6 worm cellular contexts compared by ENCODE assay signal in the genomic region with DNA sequence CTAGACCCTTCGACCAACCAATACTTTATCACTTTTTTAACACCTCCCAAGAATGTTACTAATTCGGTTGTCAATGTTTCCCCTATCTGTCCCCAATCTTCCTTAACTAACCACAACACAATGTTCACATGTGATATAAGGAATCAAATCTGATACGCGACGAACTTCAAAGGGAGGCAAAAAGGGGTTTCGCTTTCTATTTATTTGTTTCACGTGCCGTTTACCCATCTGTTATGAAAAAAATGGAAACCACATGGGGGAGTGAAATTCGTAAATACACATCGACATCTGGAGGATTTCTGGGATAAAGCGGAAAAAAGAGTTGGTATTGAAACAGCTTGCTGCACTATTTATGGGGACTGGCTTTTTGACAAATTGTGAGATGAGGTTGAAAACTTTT.
A peak's percentile ranks its signal among the peaks of the same experiment; 100 is the strongest.
TF ChIP-seq lines count a peak whose summit lies in the region.

No protein-coding gene starts in this region.

TF ChIP-seq in whole organism, L1 larva, 84 proteins besides CTCF, POLR2A, EP300 and RAD21 (continues in another document):
- TF ChIP-seq unc-86 (tag; optimal IDR thresholded peaks at IDR 0.05; lab: Kevin White, UChicago) (no peak), tlp-1 (tag; optimal IDR thresholded peaks at IDR 0.05; lab: Kevin White, UChicago) (no peak), unc-30 (tag; optimal IDR thresholded peaks at IDR 0.05; lab: Kevin White, UChicago) (no peak), zip-4 (GFP tag; optimal IDR thresholded peaks at IDR 0.05; lab: Kevin White, UChicago) (no peak), rnt-1 (tag; optimal IDR thresholded peaks at IDR 0.05; lab: Kevin White, UChicago) (no peak), fkh-8 (tag; optimal IDR thresholded peaks at IDR 0.05; lab: Kevin White, UChicago) (no peak), hpl-2 (GFP tag; optimal IDR thresholded peaks at IDR 0.05; lab: Kevin White, UChicago) (no peak), ztf-11 (tag; optimal IDR thresholded peaks at IDR 0.05; lab: Kevin White, UChicago) (no peak), nhr-90 (tag; optimal IDR thresholded peaks at IDR 0.05; lab: Kevin White, UChicago; ENCODE audit: poor library complexity) (peak; percentile 9), dpl-1 (GFP tag; optimal IDR thresholded peaks at IDR 0.05; lab: Kevin White, UChicago) (no peak), mef-2 (tag; optimal IDR thresholded peaks at IDR 0.05; lab: Kevin White, UChicago) (no peak), egl-13 (tag; optimal IDR thresholded peaks at IDR 0.05; lab: Kevin White, UChicago) (no peak), ceh-88 (GFP tag; IDR thresholded peaks at IDR 0.05; lab: Robert Waterston, UW) (no peak), snpc-4 (tag; optimal IDR thresholded peaks at IDR 0.05; lab: Kevin White, UChicago) (no peak), zag-1 (tag; optimal IDR thresholded peaks at IDR 0.05; lab: Kevin White, UChicago) (no peak)

TF ChIP-seq in whole organism, L2 larva, 48 proteins besides CTCF, POLR2A, EP300 and RAD21 (continues in another document):
- no peak for TF ChIP-seq ceh-16 (tag; optimal IDR thresholded peaks at IDR 0.05; lab: Kevin White, UChicago)
- no peak for TF ChIP-seq ztf-1 (GFP tag; conservative IDR thresholded peaks at IDR 0.05; lab: Robert Waterston, UW)
- peak; percentile 6 for TF ChIP-seq ama-1 (optimal IDR thresholded peaks at IDR 0.05; lab: Kevin White, UChicago)
- TF ChIP-seq C34F6.9 (tag; optimal IDR thresholded peaks at IDR 0.05; lab: Kevin White, UChicago): no peak
- peak; percentile 8 for TF ChIP-seq sma-3 (GFP tag; optimal IDR thresholded peaks at IDR 0.05; lab: Kevin White, UChicago)
- no peak for TF ChIP-seq elt-3 (tag; optimal IDR thresholded peaks at IDR 0.05; lab: Kevin White, UChicago)
- TF ChIP-seq nhr-10 (tag; optimal IDR thresholded peaks at IDR 0.05; lab: Kevin White, UChicago): no peak
- TF ChIP-seq lin-13 (GFP tag; optimal IDR thresholded peaks at IDR 0.05; lab: Kevin White, UChicago): no peak
- TF ChIP-seq nhr-25 (tag; optimal IDR thresholded peaks at IDR 0.05; lab: Kevin White, UChicago): no peak
- TF ChIP-seq nhr-129 (tag; optimal IDR thresholded peaks at IDR 0.05; lab: Kevin White, UChicago): peak; percentile 54
- peak; percentile 57 for TF ChIP-seq sma-9 (GFP tag; optimal IDR thresholded peaks at IDR 0.05; lab: Kevin White, UChicago)
- TF ChIP-seq sma-9 (tag; optimal IDR thresholded peaks at IDR 0.05; lab: Kevin White, UChicago): no peak
- no peak for TF ChIP-seq dmd-4 (tag; optimal IDR thresholded peaks at IDR 0.05; lab: Kevin White, UChicago)
- TF ChIP-seq crh-2 (tag; optimal IDR thresholded peaks at IDR 0.05; lab: Kevin White, UChicago): peak; percentile 3
- no peak for TF ChIP-seq peb-1 (tag; optimal IDR thresholded peaks at IDR 0.05; lab: Kevin White, UChicago)

TF ChIP-seq in whole organism, L3 larva, 47 proteins besides CTCF, POLR2A, EP300 and RAD21:
- no peak for TF ChIP-seq aly-2 (tag; optimal IDR thresholded peaks at IDR 0.05; lab: Kevin White, UChicago)
- TF ChIP-seq tbx-2 (tag; optimal IDR thresholded peaks at IDR 0.05; lab: Kevin White, UChicago): no peak
- TF ChIP-seq nhr-43 (tag; optimal IDR thresholded peaks at IDR 0.05; lab: Kevin White, UChicago; ENCODE audit: poor library complexity, severe bottlenecking): peak; percentile 41
- TF ChIP-seq egl-27 (tag; optimal IDR thresholded peaks at IDR 0.05; lab: Kevin White, UChicago): no peak
- TF ChIP-seq ama-1 (optimal IDR thresholded peaks at IDR 0.05; lab: Kevin White, UChicago): no peak
- peak; percentile 40 for TF ChIP-seq pha-4 (tag; optimal IDR thresholded peaks at IDR 0.05; lab: Kevin White, UChicago)
- TF ChIP-seq hmg-11 (tag; optimal IDR thresholded peaks at IDR 0.05; lab: Kevin White, UChicago): no peak

TF ChIP-seq in whole organism, L4 larva, 104 proteins besides CTCF, POLR2A, EP300 and RAD21:
- TF ChIP-seq pqm-1 (tag; optimal IDR thresholded peaks at IDR 0.05; lab: Kevin White, UChicago) (no peak), madf-9 (GFP tag; conservative IDR thresholded peaks at IDR 0.05; lab: Robert Waterston, UW) (no peak), aly-2 (tag; optimal IDR thresholded peaks at IDR 0.05; lab: Kevin White, UChicago) (no peak), mxl-3 (GFP tag; optimal IDR thresholded peaks at IDR 0.05; lab: Kevin White, UChicago) (peak; percentile 48), dmd-6 (GFP tag; IDR thresholded peaks at IDR 0.05; lab: Robert Waterston, UW) (peak; percentile 24; the same call in 1 of the 2 replicates), dve-1 (tag; optimal IDR thresholded peaks at IDR 0.05; lab: Kevin White, UChicago; ENCODE audit: insufficient read depth) (peak; percentile 0), Y105C5A.15 (GFP tag; IDR thresholded peaks at IDR 0.05; lab: Robert Waterston, UW) (no peak), hlh-30 (tag; optimal IDR thresholded peaks at IDR 0.05; lab: Kevin White, UChicago; ENCODE audit: insufficient read depth) (peak; percentile 84), daf-12 (tag; optimal IDR thresholded peaks at IDR 0.05; lab: Kevin White, UChicago) (no peak), ctbp-1 (GFP tag; IDR thresholded peaks at IDR 0.05; lab: Robert Waterston, UW) (no peak), unc-62 (GFP tag; optimal IDR thresholded peaks at IDR 0.05 in 1 of 2; lab: Kevin White, UChicago) (peak in 1 of 2 experiments; percentile 60), unc-62 (tag; optimal IDR thresholded peaks at IDR 0.05; lab: Kevin White, UChicago) (no peak), hlh-11 (tag; optimal IDR thresholded peaks at IDR 0.05; lab: Kevin White, UChicago) (peak; percentile 43), nhr-76 (tag; optimal IDR thresholded peaks at IDR 0.05; lab: Kevin White, UChicago) (no peak), nhr-28 (tag; optimal IDR thresholded peaks at IDR 0.05; lab: Kevin White, UChicago) (peak; percentile 28), mdl-1 (tag; optimal IDR thresholded peaks at IDR 0.05; lab: Kevin White, UChicago) (peak in 1 of 2 experiments; percentile 42), ceh-20 (GFP tag; IDR thresholded peaks at IDR 0.05; lab: Robert Waterston, UW) (no peak)

TF ChIP-seq in whole organism, late embryonic, 69 proteins besides CTCF, POLR2A, EP300 and RAD21:
- TF ChIP-seq hlh-8 (tag; optimal IDR thresholded peaks at IDR 0.05; lab: Kevin White, UChicago): peak; percentile 77
- TF ChIP-seq madf-2 (tag; optimal IDR thresholded peaks at IDR 0.05; lab: Kevin White, UChicago): no peak

TF ChIP-seq in whole organism, young adult, 124 proteins besides CTCF, POLR2A, EP300 and RAD21:
- TF ChIP-seq F37B4.10 (GFP tag; IDR thresholded peaks at IDR 0.05; lab: Robert Waterston, UW) (no peak), ets-4 (GFP tag; optimal IDR thresholded peaks at IDR 0.05; lab: Kevin White, UChicago) (no peak), hrde-1 (tag; optimal IDR thresholded peaks at IDR 0.05; lab: Kevin White, UChicago; ENCODE audit: borderline replicate concordance) (no peak), somi-1 (GFP tag; optimal IDR thresholded peaks at IDR 0.05; lab: Kevin White, UChicago) (peak; percentile 7), C17E4.6 (GFP tag; IDR thresholded peaks at IDR 0.05; lab: Robert Waterston, UW) (no peak), nhr-90 (tag; optimal IDR thresholded peaks at IDR 0.05; lab: Kevin White, UChicago) (no peak), nhr-120 (GFP tag; IDR thresholded peaks at IDR 0.05; lab: Robert Waterston, UW) (no peak), ztf-25 (GFP tag; IDR thresholded peaks at IDR 0.05; lab: Robert Waterston, UW) (no peak), F39B2.1 (GFP tag; IDR thresholded peaks at IDR 0.05; lab: Robert Waterston, UW) (no peak), ceh-40 (GFP tag; IDR thresholded peaks at IDR 0.05; lab: Robert Waterston, UW) (no peak), snpc-1.3 (tag; optimal IDR thresholded peaks at IDR 0.05; lab: Kevin White, UChicago; ENCODE audit: insufficient read depth) (no peak), attf-5 (GFP tag; optimal IDR thresholded peaks at IDR 0.05; lab: Kevin White, UChicago) (no peak), let-526 (GFP tag; IDR thresholded peaks at IDR 0.05; lab: Robert Waterston, UW) (no peak), cebp-1 (GFP tag; IDR thresholded peaks at IDR 0.05; lab: Robert Waterston, UW) (no peak), cebp-1 (tag; optimal IDR thresholded peaks at IDR 0.05; lab: Kevin White, UChicago) (peak; percentile 18), Y56A3A.18 (GFP tag; IDR thresholded peaks at IDR 0.05; lab: Robert Waterston, UW) (no peak), ama-1 (optimal IDR thresholded peaks at IDR 0.05; lab: Kevin White, UChicago) (no peak), ama-1 (GFP tag; optimal IDR thresholded peaks at IDR 0.05; lab: Kevin White, UChicago) (no peak), gei-17 (GFP tag; optimal IDR thresholded peaks at IDR 0.05; lab: Kevin White, UChicago) (no peak), K11D2.4 (GFP tag; IDR thresholded peaks at IDR 0.05; lab: Robert Waterston, UW) (0 out of 2 replicates have a peak, but pooled peaks have one; percentile 37), ceh-58 (GFP tag; IDR thresholded peaks at IDR 0.05; lab: Robert Waterston, UW) (no peak), snpc-1.1 (tag; optimal IDR thresholded peaks at IDR 0.05; lab: Kevin White, UChicago; ENCODE audit: insufficient read depth) (no peak), rec-8 (tag; optimal IDR thresholded peaks at IDR 0.05; lab: Kevin White, UChicago) (no peak), lin-40 (tag; optimal IDR thresholded peaks at IDR 0.05; lab: Kevin White, UChicago) (no peak), sea-2 (GFP tag; IDR thresholded peaks at IDR 0.05; lab: Robert Waterston, UW) (no peak), dox-1 (GFP tag; IDR thresholded peaks at IDR 0.05; lab: Robert Waterston, UW) (no peak), B0035.1 (tag; optimal IDR thresholded peaks at IDR 0.05; lab: Kevin White, UChicago) (no peak), ceh-79 (tag; optimal IDR thresholded peaks at IDR 0.05; lab: Kevin White, UChicago) (no peak), ztf-22 (GFP tag; optimal IDR thresholded peaks at IDR 0.05; lab: Kevin White, UChicago) (no peak), zfh-2 (GFP tag; conservative IDR thresholded peaks at IDR 0.05; lab: Robert Waterston, UW) (no peak), lin-26 (GFP tag; IDR thresholded peaks at IDR 0.05; lab: Robert Waterston, UW) (no peak), rcor-1 (GFP tag; IDR thresholded peaks at IDR 0.05; lab: Robert Waterston, UW) (no peak), ztf-26 (tag; optimal IDR thresholded peaks at IDR 0.05; lab: Kevin White, UChicago) (peak; percentile 32), tbp1 (GFP tag; optimal IDR thresholded peaks at IDR 0.05; lab: Kevin White, UChicago) (no peak)
